Worm (Caenorhabditis elegans): ENCODE measurements around the gene F59B2.9.

DNA sequence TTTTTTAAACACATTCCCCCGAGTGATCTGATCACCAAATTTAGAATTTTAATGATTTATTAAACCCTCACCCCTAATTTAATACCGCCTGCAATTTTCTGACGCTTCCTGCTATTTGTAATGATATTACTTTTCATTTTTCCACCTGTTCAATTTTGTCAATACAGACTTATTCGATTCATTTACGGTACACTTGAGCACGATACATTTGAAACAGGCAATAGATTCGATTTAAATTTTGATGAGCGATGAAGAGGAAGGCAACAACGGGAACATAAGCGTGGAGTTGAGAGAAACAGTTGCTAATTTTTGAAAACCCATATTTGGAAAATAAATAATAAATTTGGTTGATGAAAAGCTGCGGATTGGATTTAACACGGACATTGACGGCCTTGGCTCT lies 7.6 kb downstream of the F59B2.9 start:
- TF ChIP-seq ceh-9 (tag; optimal IDR thresholded peaks at IDR 0.05) (no peak), nfya-1 (tag; optimal IDR thresholded peaks at IDR 0.05; ENCODE audit: insufficient read depth) (no peak), ztf-4 (tag; optimal IDR thresholded peaks at IDR 0.05) (no peak), skn-1 (tag; optimal IDR thresholded peaks at IDR 0.05) (no peak), zag-1 (tag; optimal IDR thresholded peaks at IDR 0.05) (no peak), ceh-28 (tag; optimal IDR thresholded peaks at IDR 0.05) (no peak)
